Worm (Caenorhabditis elegans): ENCODE measurements around the gene T14B4.8.

DNA sequence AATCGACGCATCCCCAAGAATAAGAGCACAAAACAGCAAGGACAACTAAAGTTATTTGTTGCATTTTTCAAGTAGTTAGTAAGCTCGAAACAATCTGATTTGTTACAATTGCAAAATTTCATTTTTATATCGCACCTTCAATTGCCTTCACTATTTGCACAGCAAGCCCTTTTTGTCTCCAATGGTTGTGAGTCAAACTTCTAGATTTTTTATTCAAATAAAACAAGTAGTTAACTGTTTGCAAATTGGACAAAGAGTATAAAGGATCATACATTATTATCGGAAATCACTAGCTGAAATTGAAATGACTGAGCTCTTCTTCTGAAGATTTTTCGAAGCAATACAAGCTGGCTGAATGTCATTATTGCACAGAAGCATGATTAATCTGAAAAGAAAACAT is 23.7 kb upstream of the T14B4.8 start, which contains the start of gene F41G3.21:
- no peak for TF ChIP-seq him-1 (tag; optimal IDR thresholded peaks at IDR 0.05)
- TF ChIP-seq dao-5 (tag; optimal IDR thresholded peaks at IDR 0.05): no peak

Data from whole organism, L4/young adult.